Worm (Caenorhabditis elegans) whole organism, mixed stage, embryonic: ENCODE measurements around the gene prde-1.

ENCODE experiments used
- ceh-39 ChIP-seq: fragments of 150-350 bp; optimal IDR thresholded peaks from 2 replicates; lab custom pipeline; 2014; ENCODE audit warnings: missing biosample characterization, missing genetic modification characterization
- ces-1 ChIP-seq: fragments of 150-350 bp; optimal IDR thresholded peaks from 2 replicates; lab custom pipeline; 2014; ENCODE audit warnings: missing biosample characterization, missing genetic modification reagents, missing genetic modification characterization
- flh-1 ChIP-seq: fragments of 200-800 bp; sonication (Bioruptor generic); optimal IDR thresholded peaks from 2 replicates; lab custom pipeline; 2018; ENCODE audit warnings: mild to moderate bottlenecking, missing genetic modification characterization, moderate library complexity, missing compliant biosample characterization
- lsy-2 ChIP-seq: fragments of 150-350 bp; optimal IDR thresholded peaks from 2 replicates; lab custom pipeline; 2014; ENCODE audit warnings: missing biosample characterization, missing genetic modification characterization
- mls-2 ChIP-seq: sonication (generic microtip); optimal IDR thresholded peaks from 2 replicates; lab custom pipeline; 2016; ENCODE audit warnings: mild to moderate bottlenecking, missing genetic modification characterization, moderate library complexity, missing compliant biosample characterization
- pha-4 ChIP-seq: fragments of 150-350 bp; optimal IDR thresholded peaks from 2 replicates; lab custom pipeline; 2018; ENCODE audit warnings: missing biosample characterization, missing genetic modification reagents, missing genetic modification characterization
- unc-120 ChIP-seq: sonication (generic microtip); optimal IDR thresholded peaks from 2 replicates; lab custom pipeline; 2017; ENCODE audit warnings: missing genetic modification characterization, missing compliant biosample characterization; ENCODE audit not compliant: poor library complexity, severe bottlenecking

Gene prde-1

DNA sequence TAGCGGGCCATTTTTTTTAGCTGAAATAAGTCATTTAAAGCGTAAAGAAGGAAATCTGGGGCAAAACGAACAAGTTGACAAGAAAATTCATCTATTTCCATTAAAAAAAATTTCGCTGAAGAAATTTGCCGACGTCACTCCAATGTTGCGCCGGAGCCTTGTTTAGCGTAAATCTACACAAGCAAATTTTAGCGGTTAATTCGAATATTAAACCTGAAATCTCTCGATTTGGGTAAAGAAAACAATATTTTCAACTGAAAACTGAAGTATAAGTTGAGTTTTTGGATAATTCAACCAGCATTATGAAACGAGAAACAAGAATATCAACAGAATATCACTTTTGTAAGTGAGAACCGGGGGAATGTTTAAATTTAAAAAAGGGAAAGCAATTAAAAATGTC, 40.3 kb downstream of the prde-1 start, which contains the start of gene F28F8.9:
TSS of gene F28F8.9 (minus strand) at position 288 of the 400 bp plus-strand sequence.
- TF ChIP-seq unc-120 (tag; lab: Kevin White, UChicago) (peak; percentile 21), flh-1 (GFP tag; lab: Kevin White, UChicago) (no peak), pha-4 (peak; percentile 26), lsy-2 (tag; lab: Kevin White, UChicago) (peak; percentile 10), ces-1 (peak; percentile 43)

- TF ChIP-seq lsy-2 (tag; lab: Kevin White, UChicago) = peak; percentile 88
Observed at ce11 chrV:15590183-15590667, 52.2 kb downstream of the prde-1 start, which contains the start of gene F28F8.7. Gene F28F8.7 (minus strand): TSS chrV:15590617.

DNA sequence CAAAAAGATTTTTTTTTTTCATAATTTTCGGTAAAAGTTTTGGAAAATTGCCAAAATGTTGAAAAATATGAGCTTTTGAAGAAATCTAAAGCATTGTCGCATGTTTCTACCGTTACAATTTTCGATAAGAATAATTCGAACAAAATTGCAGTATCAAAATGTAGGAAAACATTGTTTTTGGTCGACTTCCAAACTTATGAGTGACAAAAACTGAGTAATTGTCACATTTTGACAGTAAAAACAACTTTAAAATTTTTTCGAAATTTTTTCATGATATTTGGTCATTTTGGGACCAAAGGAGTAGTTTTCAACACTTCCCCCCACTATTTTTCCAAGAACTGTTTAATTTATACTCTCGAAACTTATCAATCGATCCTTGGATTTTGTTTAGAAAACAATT, 56.5 kb downstream of the prde-1 start, which contains the start of gene fbxa-139:
TSS of gene fbxa-139 (minus strand) at position 101 of the 400 bp plus-strand sequence.
- TF ChIP-seq ceh-39 (tag; lab: Kevin White, UChicago) (no peak), mls-2 (tag; lab: Kevin White, UChicago) (no peak)
- TF ChIP-seq, all 35 proteins: peak for 0
